Fruit fly (Drosophila melanogaster) whole organism, embryonic: ENCODE measurements around the gene Qsox2.

ENCODE experiments used
- B-H1 ChIP-seq: fragments of 200-800 bp; sonication (Bioruptor generic); IDR thresholded peaks from 3 replicates; pipeline ENCODE4 v1.3.6; 2022; ENCODE audit warnings: missing biosample characterization, missing genetic modification characterization
- CG11085 ChIP-seq: fragments of 200-800 bp; sonication (Bioruptor generic); IDR thresholded peaks from 2 replicates; pipeline ENCODE4 v1.3.6; 2022; ENCODE audit warnings: missing biosample characterization, missing genetic modification characterization
- CG43689 ChIP-seq: fragments of 200-800 bp; sonication (Bioruptor generic); IDR thresholded peaks from 2 replicates; pipeline ENCODE4 v1.3.6; 2022; ENCODE audit warnings: missing biosample characterization, missing genetic modification characterization
- hb ChIP-seq: fragments of 200-800 bp; sonication (Bioruptor generic); IDR thresholded peaks from 3 replicates; pipeline ENCODE4 v1.3.6; 2022; ENCODE audit warnings: missing biosample characterization, missing genetic modification characterization; ENCODE audit not compliant: partially characterized antibody

- TF ChIP-seq CG11085 (GFP tag; lab: Robert Waterston, UW) (no peak), hb (GFP tag; lab: Robert Waterston, UW) (no peak), B-H1 (GFP tag; lab: Robert Waterston, UW) (no peak), CG43689 (no peak)
Measured at dm6 chr3R:21867819-21868218, 45.7 kb upstream of the Qsox2 start, which contains the start of the genes CG6569 and Cby.
